Worm (Caenorhabditis elegans): Measurements from ENCODE around the gene K05B2.2.

The K05B2.2 gene

DNA sequence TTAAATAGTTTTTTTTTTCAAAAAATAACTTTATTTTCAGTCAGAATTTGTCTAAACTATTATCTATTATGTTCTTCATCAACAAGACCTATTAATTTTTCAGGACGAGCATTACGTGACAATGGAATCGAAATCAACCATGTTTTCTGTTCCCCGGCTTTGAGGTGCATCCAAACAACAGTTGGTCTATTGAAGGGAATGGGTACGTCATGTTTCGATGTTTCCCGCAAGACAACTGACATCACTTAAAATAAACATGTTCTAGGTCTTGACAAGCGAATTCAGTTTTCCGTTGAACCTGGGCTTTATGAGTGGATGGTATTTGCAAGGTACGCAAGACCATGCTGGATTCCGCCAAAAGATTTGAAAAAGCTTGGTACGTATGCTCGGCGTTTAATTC, 10.7 kb upstream of the K05B2.2 start:
- no peak for TF ChIP-seq mml-1 (tag; optimal IDR thresholded peaks at IDR 0.05)
- TF ChIP-seq elt-3 (tag; optimal IDR thresholded peaks at IDR 0.05), result no peak
- no peak for TF ChIP-seq lin-15B (tag; optimal IDR thresholded peaks at IDR 0.05)
- TF ChIP-seq eor-1 (tag; optimal IDR thresholded peaks at IDR 0.05), result no peak
- TF ChIP-seq nhr-25 (tag; optimal IDR thresholded peaks at IDR 0.05), result no peak
- TF ChIP-seq pqm-1 (tag; optimal IDR thresholded peaks at IDR 0.05), result no peak
- no peak for TF ChIP-seq egl-27 (tag; optimal IDR thresholded peaks at IDR 0.05)
- no peak for TF ChIP-seq ztf-11 (tag; optimal IDR thresholded peaks at IDR 0.05)
- no peak for TF ChIP-seq ZK546.5 (tag; optimal IDR thresholded peaks at IDR 0.05)
- no peak for TF ChIP-seq pha-4 (tag; optimal IDR thresholded peaks at IDR 0.05)
- no peak for TF ChIP-seq nhr-77 (tag; optimal IDR thresholded peaks at IDR 0.05)
- no peak for TF ChIP-seq lsy-12 (tag; optimal IDR thresholded peaks at IDR 0.05)
- TF ChIP-seq nhr-237 (tag; optimal IDR thresholded peaks at IDR 0.05), result no peak
- no peak for TF ChIP-seq snpc-4 (tag; optimal IDR thresholded peaks at IDR 0.05)
- TF ChIP-seq zag-1 (tag; optimal IDR thresholded peaks at IDR 0.05), result no peak
- no peak for TF ChIP-seq ceh-82 (tag; optimal IDR thresholded peaks at IDR 0.05)
- no peak for TF ChIP-seq nhr-12 (tag; optimal IDR thresholded peaks at IDR 0.05)
- TF ChIP-seq ztf-4 (tag; optimal IDR thresholded peaks at IDR 0.05), result no peak

DNA sequence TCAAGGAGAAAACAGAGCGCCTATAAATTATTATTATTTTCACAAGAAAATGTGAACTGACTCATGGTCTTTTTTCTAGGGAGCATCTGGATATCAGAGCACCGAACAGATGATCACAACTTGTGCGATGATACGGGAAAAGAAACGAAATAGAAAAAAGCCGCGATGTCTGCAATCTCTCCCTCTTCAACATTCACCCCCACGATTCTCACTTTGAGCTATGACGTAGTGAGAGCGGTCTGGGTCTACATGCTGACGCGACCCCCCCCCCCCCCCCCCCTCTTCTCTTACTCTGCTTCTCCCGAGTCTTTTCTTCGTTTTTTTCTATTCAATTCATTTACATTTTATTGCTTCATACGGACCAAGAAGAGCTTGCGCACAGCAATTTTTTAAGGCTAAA, 6.3 kb upstream of the K05B2.2 start:
- TF ChIP-seq fkh-2 (tag; optimal IDR thresholded peaks at IDR 0.05) (no peak), jun-1 (tag; optimal IDR thresholded peaks at IDR 0.05) (no peak), lsy-12 (tag; optimal IDR thresholded peaks at IDR 0.05) (no peak), hmg-11 (tag; optimal IDR thresholded peaks at IDR 0.05) (peak; percentile 44), nhr-237 (tag; optimal IDR thresholded peaks at IDR 0.05) (no peak), ZK546.5 (tag; optimal IDR thresholded peaks at IDR 0.05) (no peak), mdl-1 (tag; optimal IDR thresholded peaks at IDR 0.05) (no peak), ceh-28 (tag; optimal IDR thresholded peaks at IDR 0.05) (no peak), elt-3 (tag; optimal IDR thresholded peaks at IDR 0.05) (no peak), nhr-23 (tag; optimal IDR thresholded peaks at IDR 0.05) (no peak), egl-5 (tag; optimal IDR thresholded peaks at IDR 0.05) (no peak), zag-1 (tag; optimal IDR thresholded peaks at IDR 0.05) (no peak), pha-4 (tag; optimal IDR thresholded peaks at IDR 0.05) (peak; percentile 54), ceh-16 (tag; optimal IDR thresholded peaks at IDR 0.05) (no peak), nfya-1 (tag; optimal IDR thresholded peaks at IDR 0.05; ENCODE audit: insufficient read depth) (peak; percentile 38), unc-62 (GFP tag; optimal IDR thresholded peaks at IDR 0.05) (no peak), elt-2 (tag; optimal IDR thresholded peaks at IDR 0.05) (peak; percentile 52), mml-1 (tag; optimal IDR thresholded peaks at IDR 0.05) (no peak), nhr-11 (tag; optimal IDR thresholded peaks at IDR 0.05) (no peak), nhr-67 (tag; optimal IDR thresholded peaks at IDR 0.05) (no peak)

DNA sequence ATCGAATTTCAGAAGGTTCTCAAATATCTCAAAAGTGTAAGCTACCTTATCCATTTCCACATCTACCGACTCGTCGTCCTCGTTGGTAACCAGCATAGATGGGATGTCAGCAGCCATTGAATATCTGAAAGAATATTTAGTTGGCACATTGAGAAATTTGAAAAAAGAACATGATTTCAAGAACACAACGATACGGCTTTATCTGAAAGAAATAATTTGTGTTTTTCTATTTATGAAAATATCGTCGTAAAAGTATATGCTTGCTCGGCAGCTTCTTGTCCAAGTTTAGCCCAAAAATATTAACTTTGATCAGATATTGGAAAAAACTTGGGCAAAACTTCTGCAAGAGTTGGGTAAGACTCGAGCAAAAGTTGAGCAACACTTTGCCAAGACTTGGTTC, 5.2 kb upstream of the K05B2.2 start, which contains the start of gene T07F12.4:
Gene T07F12.4, minus strand, starts transcription at position 130 of the 400 bp plus-strand sequence.
- no peak for TF ChIP-seq daf-12 (tag; optimal IDR thresholded peaks at IDR 0.05)
- no peak for TF ChIP-seq nhr-76 (tag; optimal IDR thresholded peaks at IDR 0.05)
- no peak for TF ChIP-seq aly-2 (tag; optimal IDR thresholded peaks at IDR 0.05)
- TF ChIP-seq lsy-12 (tag; optimal IDR thresholded peaks at IDR 0.05), result no peak
- no peak for TF ChIP-seq egl-5 (tag; optimal IDR thresholded peaks at IDR 0.05)
- no peak for TF ChIP-seq nhr-28 (tag; optimal IDR thresholded peaks at IDR 0.05)
- no peak for TF ChIP-seq nhr-12 (tag; optimal IDR thresholded peaks at IDR 0.05)
- TF ChIP-seq egl-27 (tag; optimal IDR thresholded peaks at IDR 0.05), result no peak
- TF ChIP-seq pha-4 (tag; optimal IDR thresholded peaks at IDR 0.05), result no peak
- no peak for TF ChIP-seq jun-1 (tag; optimal IDR thresholded peaks at IDR 0.05)
- TF ChIP-seq unc-62 (GFP tag; optimal IDR thresholded peaks at IDR 0.05), result no peak
- TF ChIP-seq R02D3.7 (tag; optimal IDR thresholded peaks at IDR 0.05), result no peak
- no peak for TF ChIP-seq hmg-11 (tag; optimal IDR thresholded peaks at IDR 0.05)
- no peak for TF ChIP-seq sea-2 (GFP tag; optimal IDR thresholded peaks at IDR 0.05)

DNA sequence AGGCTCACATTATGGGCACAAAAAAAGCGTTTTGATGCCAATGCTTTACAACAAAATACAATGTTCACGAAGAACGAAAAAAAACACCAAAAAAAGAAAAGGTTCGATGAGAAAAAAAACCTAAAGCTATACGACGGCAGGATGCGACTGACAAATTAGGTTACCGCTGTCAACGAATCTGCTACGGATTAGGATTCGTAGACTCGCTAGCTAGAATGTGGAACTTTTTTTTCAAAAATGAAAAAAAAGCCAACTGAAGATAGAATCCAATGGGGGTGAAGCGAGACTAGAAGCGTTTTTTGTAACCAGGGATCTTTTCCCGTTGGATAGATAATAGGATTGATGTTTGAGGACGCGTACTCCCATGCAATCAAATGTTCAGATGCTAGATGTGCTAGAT, 3.9 kb upstream of the K05B2.2 start:
- TF ChIP-seq nfya-1 (tag; optimal IDR thresholded peaks at IDR 0.05; ENCODE audit: insufficient read depth) (no peak), fkh-10 (GFP tag; optimal IDR thresholded peaks at IDR 0.05) (peak; percentile 89)
